Fruit fly (Drosophila melanogaster) whole organism, embryonic: Measurements from ENCODE around the gene CG13029.

Experiments
- Blimp-1 ChIP-seq: fragments of 200-800 bp; sonication (Bioruptor generic); optimal IDR thresholded peaks from 3 replicates; lab custom pipeline; 2018; ENCODE audit warnings: missing biosample characterization, missing genetic modification characterization, mild to moderate bottlenecking, moderate library complexity, missing genetic modification reagents
- CG10209 ChIP-seq: fragments of 200-800 bp; sonication (Bioruptor generic); optimal IDR thresholded peaks from 3 replicates; lab custom pipeline; 2017; ENCODE audit warnings: missing biosample characterization, mild to moderate bottlenecking, missing genetic modification characterization, missing genetic modification reagents
- CG10267 ChIP-seq: fragments of 200-800 bp; sonication (Bioruptor generic); optimal IDR thresholded peaks from 2 replicates; lab custom pipeline; 2018; ENCODE audit warnings: missing biosample characterization, mild to moderate bottlenecking, missing genetic modification characterization, moderate library complexity
- CG11696 ChIP-seq: fragments of 200-800 bp; sonication (Bioruptor generic); IDR thresholded peaks from 2 replicates; pipeline ENCODE4 v1.3.6; 2022; ENCODE audit warnings: missing biosample characterization, missing genetic modification characterization
- CG12659 ChIP-seq: fragments of 200-800 bp; sonication (Bioruptor generic); optimal IDR thresholded peaks from 3 replicates; lab custom pipeline; 2017; ENCODE audit warnings: mild to moderate bottlenecking, missing biosample characterization, missing genetic modification reagents, missing genetic modification characterization
- CG17359 ChIP-seq: fragments of 200-800 bp; sonication (Bioruptor generic); optimal IDR thresholded peaks from 3 replicates; lab custom pipeline; 2018; ENCODE audit warnings: missing biosample characterization, mild to moderate bottlenecking, missing genetic modification characterization, moderate library complexity
- CG17829 ChIP-seq: fragments of 200-800 bp; optimal IDR thresholded peaks from 2 replicates; lab custom pipeline; 2019; ENCODE audit warnings: missing biosample characterization, mild to moderate bottlenecking, missing genetic modification characterization, moderate library complexity
- CG17912 ChIP-seq: fragments of 200-800 bp; sonication (Bioruptor generic); optimal IDR thresholded peaks from 2 replicates; lab custom pipeline; 2018; ENCODE audit warnings: missing biosample characterization, mild to moderate bottlenecking, missing genetic modification characterization
- CG18262 ChIP-seq: fragments of 200-800 bp; optimal IDR thresholded peaks from 3 replicates; lab custom pipeline; 2019; ENCODE audit warnings: missing biosample characterization, mild to moderate bottlenecking, missing genetic modification characterization, moderate library complexity
- CG18619 ChIP-seq: fragments of 200-800 bp; sonication (Bioruptor generic); optimal IDR thresholded peaks from 3 replicates; lab custom pipeline; 2017; ENCODE audit warnings: missing biosample characterization, mild to moderate bottlenecking, missing genetic modification characterization
- CG2678 ChIP-seq: fragments of 200-800 bp; sonication (Bioruptor generic); optimal IDR thresholded peaks from 3 replicates; lab custom pipeline; 2019; ENCODE audit warnings: missing biosample characterization, mild to moderate bottlenecking, missing genetic modification characterization, moderate library complexity
- CG2875 ChIP-seq: fragments of 200-800 bp; sonication (Bioruptor generic); optimal IDR thresholded peaks from 2 replicates; lab custom pipeline; 2017; ENCODE audit warnings: missing biosample characterization, mild to moderate bottlenecking, missing genetic modification characterization, missing genetic modification reagents
- CG31441 ChIP-seq: fragments of 200-800 bp; sonication (Bioruptor generic); IDR thresholded peaks from 2 replicates; pipeline ENCODE4 v1.3.6; 2022; ENCODE audit warnings: missing biosample characterization, missing genetic modification characterization
- CG3281 ChIP-seq: fragments of 200-800 bp; sonication (Bioruptor generic); optimal IDR thresholded peaks from 3 replicates; lab custom pipeline; 2017; ENCODE audit warnings: missing biosample characterization, mild to moderate bottlenecking, missing genetic modification characterization
- CG6272 ChIP-seq: fragments of 200-800 bp; sonication (Bioruptor generic); IDR thresholded peaks from 2 replicates; pipeline ENCODE4 v1.3.6; 2022; ENCODE audit warnings: missing biosample characterization, missing genetic modification characterization
- CG6683 ChIP-seq: fragments of 200-800 bp; sonication (Bioruptor generic); optimal IDR thresholded peaks from 2 replicates; lab custom pipeline; 2017; ENCODE audit warnings: missing biosample characterization, mild to moderate bottlenecking, missing genetic modification characterization, missing genetic modification reagents
- CG7928 ChIP-seq: fragments of 200-800 bp; sonication (Bioruptor generic); optimal IDR thresholded peaks from 2 replicates; lab custom pipeline; 2017; ENCODE audit warnings: missing biosample characterization, mild to moderate bottlenecking, missing genetic modification characterization
- CG8281 ChIP-seq: fragments of 200-800 bp; sonication (Bioruptor generic); optimal IDR thresholded peaks from 2 replicates; lab custom pipeline; 2018; ENCODE audit warnings: missing biosample characterization, mild to moderate bottlenecking, missing genetic modification characterization, moderate library complexity
- CG8478 ChIP-seq: fragments of >200 bp; optimal IDR thresholded peaks from 2 replicates; lab custom pipeline; 2018
- Fer1 ChIP-seq: fragments of 200-800 bp; sonication (Bioruptor generic); optimal IDR thresholded peaks from 2 replicates; lab custom pipeline; 2017; ENCODE audit warnings: missing biosample characterization, mild to moderate bottlenecking, missing genetic modification characterization
- H2.0 ChIP-seq: fragments of 200-800 bp; sonication (Bioruptor generic); IDR thresholded peaks from 2 replicates; pipeline ENCODE4 v1.3.6; 2022; ENCODE audit warnings: missing biosample characterization, missing genetic modification characterization
- Hand ChIP-seq: fragments of 200-800 bp; sonication (Bioruptor generic); optimal IDR thresholded peaks from 2 replicates; lab custom pipeline; 2017; ENCODE audit warnings: mild to moderate bottlenecking, missing biosample characterization, missing genetic modification reagents, missing genetic modification characterization
- Hr51 ChIP-seq, 2 experiments: fragments of 200-800 bp; sonication (Bioruptor generic); optimal IDR thresholded peaks; 2 replicates in 1 of 2; 3 replicates in 1 of 2; lab custom pipeline; 2016 to 2018; ENCODE audit warnings: missing biosample characterization in 2 of 2, missing genetic modification characterization in 2 of 2, mild to moderate bottlenecking in 1 of 2, moderate library complexity in 1 of 2
- Med ChIP-seq: fragments of 200-800 bp; sonication (Bioruptor generic); peaks from one replicate; lab custom pipeline; 2016; ENCODE audit warnings: missing biosample characterization, missing genetic modification characterization, mild to moderate bottlenecking, inconsistent platforms, moderate library complexity
- Oli ChIP-seq: fragments of 200-800 bp; sonication (Bioruptor generic); optimal IDR thresholded peaks from 2 replicates; lab custom pipeline; 2018; ENCODE audit warnings: missing biosample characterization, mild to moderate bottlenecking, missing genetic modification characterization, moderate library complexity
- dysf ChIP-seq: fragments of 200-800 bp; sonication (Bioruptor generic); IDR thresholded peaks from 3 replicates; pipeline ENCODE4 v1.3.6; 2022; ENCODE audit warnings: missing biosample characterization, missing genetic modification characterization
- fd96Cb ChIP-seq: fragments of 200-800 bp; sonication (Bioruptor generic); optimal IDR thresholded peaks from 2 replicates; lab custom pipeline; 2018; ENCODE audit warnings: missing biosample characterization, mild to moderate bottlenecking, missing genetic modification characterization, moderate library complexity
- gcm ChIP-seq: fragments of 200-800 bp; sonication (Bioruptor generic); optimal IDR thresholded peaks from 2 replicates; lab custom pipeline; 2019; ENCODE audit warnings: missing biosample characterization, mild to moderate bottlenecking, missing genetic modification characterization, moderate library complexity
- gem ChIP-seq: fragments of 200-800 bp; sonication (Bioruptor generic); optimal IDR thresholded peaks from 2 replicates; lab custom pipeline; 2019; ENCODE audit warnings: missing biosample characterization, mild to moderate bottlenecking, missing genetic modification characterization, moderate library complexity
- grau ChIP-seq: fragments of 200-800 bp; optimal IDR thresholded peaks from 3 replicates; lab custom pipeline; 2019; ENCODE audit warnings: missing biosample characterization, mild to moderate bottlenecking, missing genetic modification characterization, moderate library complexity
- gsb ChIP-seq: fragments of 200-800 bp; sonication (Bioruptor generic); IDR thresholded peaks from 2 replicates; pipeline ENCODE4 v1.3.6; 2022; ENCODE audit warnings: missing biosample characterization, missing genetic modification characterization
- ind ChIP-seq: fragments of 200-800 bp; sonication (Bioruptor generic); optimal IDR thresholded peaks from 3 replicates; lab custom pipeline; 2016; ENCODE audit warnings: missing biosample characterization, missing genetic modification characterization
- lab ChIP-seq: fragments of 200-800 bp; sonication (Bioruptor generic); optimal IDR thresholded peaks from 3 replicates; lab custom pipeline; 2017; ENCODE audit warnings: missing biosample characterization, missing genetic modification characterization, mild to moderate bottlenecking, moderate library complexity, missing genetic modification reagents
- lola ChIP-seq, 3 experiments: fragments of >200 bp in 2 of 3; fragments of 200-800 bp in 1 of 3; sonication (Bioruptor generic) in 1 of 3; optimal IDR thresholded peaks; 2 replicates each; lab custom pipeline; 2017 to 2019; ENCODE audit warnings: missing biosample characterization in 3 of 3, missing genetic modification characterization in 3 of 3, mild to moderate bottlenecking in 1 of 3, moderate library complexity in 1 of 3
- nmo ChIP-seq: fragments of 200-800 bp; sonication (Bioruptor generic); optimal IDR thresholded peaks from 2 replicates; lab custom pipeline; 2018; ENCODE audit warnings: missing biosample characterization, mild to moderate bottlenecking, missing genetic modification characterization, moderate library complexity
- pan ChIP-seq, 4 experiments: fragments of >200 bp in 3 of 4; fragments of 200-800 bp in 1 of 4; sonication (Bioruptor generic) in 1 of 4; optimal IDR thresholded peaks in 3 of 4; IDR thresholded peaks in 1 of 4; 2 replicates each; pipeline versions ENCODE4 v1.3.6 to Lab custom; 2017 to 2022; ENCODE audit warnings: missing biosample characterization in 2 of 4, missing genetic modification characterization in 2 of 4, mixed read lengths in 1 of 4
- phol ChIP-seq: fragments of 200-800 bp; sonication (Bioruptor generic); optimal IDR thresholded peaks from 3 replicates; lab custom pipeline; 2018; ENCODE audit warnings: missing biosample characterization, mild to moderate bottlenecking, missing genetic modification characterization, moderate library complexity
- row ChIP-seq: fragments of 200-800 bp; sonication (Bioruptor generic); IDR thresholded peaks from 3 replicates; pipeline ENCODE4 v1.3.6; 2022; ENCODE audit warnings: missing biosample characterization, missing genetic modification characterization
- sima ChIP-seq: fragments of 200-800 bp; sonication (Bioruptor generic); optimal IDR thresholded peaks from 2 replicates; lab custom pipeline; 2016; ENCODE audit warnings: missing biosample characterization, missing genetic modification characterization

CG13029 gene

dm6 chr3L:16870723-16871137, 10.3 kb downstream of the CG13029 start (continued):
- TF ChIP-seq lab (GFP tag; lab: Kevin White, UChicago): peak; percentile 50
- TF ChIP-seq fd96Cb (tag; lab: Kevin White, UChicago): peak; percentile 46
- TF ChIP-seq Blimp-1 (GFP tag; lab: Kevin White, UChicago): peak; percentile 58
- TF ChIP-seq CG10209 (GFP tag; lab: Kevin White, UChicago): peak; percentile 22
- TF ChIP-seq gem (tag; lab: Kevin White, UChicago): peak; percentile 62
- peak in 1 of 3 experiments; percentile 11 for TF ChIP-seq lola (GFP tag; optimal IDR thresholded peaks at IDR 0.05; lab: Kevin White, UChicago)
- no peak for TF ChIP-seq pan (optimal IDR thresholded peaks at IDR 0.05; lab: Kevin White, UChicago)
- no peak for TF ChIP-seq pan (GFP tag; optimal IDR thresholded peaks at IDR 0.05 in 1 of 2, IDR thresholded peaks at IDR 0.05 in 1 of 2)
- peak; percentile 52 for TF ChIP-seq Med (GFP tag; lab: Kevin White, UChicago)
- peak; percentile 9 for TF ChIP-seq CG12659 (GFP tag; lab: Kevin White, UChicago)
- TF ChIP-seq CG8281 (tag; lab: Kevin White, UChicago): no peak
- peak; percentile 28; the same call in 1 of the 3 replicates for TF ChIP-seq dysf (GFP tag; lab: Robert Waterston, UW)
- peak; percentile 62 for TF ChIP-seq CG2678 (tag; lab: Kevin White, UChicago)
- peak; percentile 12 for TF ChIP-seq CG17829 (tag; lab: Kevin White, UChicago)
- peak; percentile 53; the same call in 1 of the 2 replicates for TF ChIP-seq CG31441
- TF ChIP-seq CG7928: no peak
- peak; percentile 12 for TF ChIP-seq ind (GFP tag; lab: Kevin White, UChicago)
- TF ChIP-seq Oli (tag; lab: Kevin White, UChicago): peak; percentile 35
- no peak for TF ChIP-seq CG17912 (GFP tag; lab: Kevin White, UChicago)
- peak; percentile 21 for TF ChIP-seq gcm (GFP tag; lab: Kevin White, UChicago)
- TF ChIP-seq CG17359 (tag; lab: Kevin White, UChicago): peak; percentile 34
- no peak for TF ChIP-seq CG8478 (lab: Kevin White, UChicago)
- TF ChIP-seq gsb (GFP tag; lab: Robert Waterston, UW): no peak
- peak; percentile 43 for TF ChIP-seq CG10267 (tag; lab: Kevin White, UChicago)
- peak; percentile 29; the same call in 1 of the 3 replicates for TF ChIP-seq row (GFP tag; lab: Robert Waterston, UW)
- TF ChIP-seq Fer1 (GFP tag; lab: Kevin White, UChicago): peak; percentile 15
- peak; percentile 63 for TF ChIP-seq CG18262 (tag; lab: Kevin White, UChicago)
- TF ChIP-seq Hr51 (GFP tag; optimal IDR thresholded peaks at IDR 0.05; lab: Kevin White, UChicago): peak in 1 of 2 experiments; percentile 54
- peak; percentile 54 for TF ChIP-seq nmo (GFP tag; lab: Kevin White, UChicago)
- no peak for TF ChIP-seq CG6272
- TF ChIP-seq CG2875 (GFP tag; lab: Kevin White, UChicago): peak; percentile 8
- 0 out of 2 replicates have a peak, but pooled peaks have one; percentile 20 for TF ChIP-seq H2.0 (GFP tag; lab: Robert Waterston, UW)
- peak; percentile 49 for TF ChIP-seq grau (tag; lab: Kevin White, UChicago)
- peak; percentile 1 for TF ChIP-seq CG18619 (GFP tag; lab: Kevin White, UChicago)
- TF ChIP-seq Hand (GFP tag; lab: Kevin White, UChicago): no peak
- peak; percentile 75 for TF ChIP-seq CG11696 (GFP tag; lab: Robert Waterston, UW)
- TF ChIP-seq CG3281: peak; percentile 47
- peak; percentile 45 for TF ChIP-seq phol
- TF ChIP-seq sima: no peak
- peak; percentile 11 for TF ChIP-seq CG6683 (GFP tag; lab: Kevin White, UChicago)
